Worm (Caenorhabditis elegans) whole organism, L2 larva: ENCODE results near the gene T04F8.7.

ENCODE experiments used
- C34F6.9 ChIP-seq: fragments of 150-350 bp; optimal IDR thresholded peaks from 2 replicates; lab custom pipeline; 2014; ENCODE audit warnings: missing biosample characterization, missing genetic modification characterization
- F13H6.1 ChIP-seq: sonication (generic microtip); optimal IDR thresholded peaks from 2 replicates; lab custom pipeline; 2016; ENCODE audit warnings: missing genetic modification characterization, missing compliant biosample characterization
- Y55F3AM.14 ChIP-seq: fragments of 200-800 bp; sonication (Bioruptor generic); optimal IDR thresholded peaks from 2 replicates; lab custom pipeline; 2018; ENCODE audit warnings: mild to moderate bottlenecking, missing genetic modification characterization, missing compliant biosample characterization
- ZK546.5 ChIP-seq: sonication (generic microtip); optimal IDR thresholded peaks from 2 replicates; lab custom pipeline; 2017; ENCODE audit warnings: missing biosample characterization, missing genetic modification characterization
- alr-1 ChIP-seq: fragments of 150-350 bp; optimal IDR thresholded peaks from 2 replicates; lab custom pipeline; 2014; ENCODE audit warnings: missing biosample characterization, missing genetic modification characterization
- aly-2 ChIP-seq: fragments of 150-350 bp; optimal IDR thresholded peaks from 2 replicates; lab custom pipeline; 2014; ENCODE audit warnings: missing biosample characterization, missing genetic modification characterization
- ama-1 ChIP-seq: fragments of 150-350 bp; optimal IDR thresholded peaks from 2 replicates; lab custom pipeline; 2018; ENCODE audit warnings: inconsistent platforms
- blmp-1 ChIP-seq: sonication (generic microtip); optimal IDR thresholded peaks from 2 replicates; lab custom pipeline; 2017; ENCODE audit warnings: missing genetic modification characterization, mild to moderate bottlenecking, missing compliant biosample characterization, antibody characterized with exemption, moderate library complexity; ENCODE audit not compliant: insufficient read depth
- ceh-16 ChIP-seq: fragments of 150-350 bp; optimal IDR thresholded peaks from 2 replicates; lab custom pipeline; 2014; ENCODE audit warnings: missing biosample characterization, missing genetic modification characterization
- ceh-82 ChIP-seq: fragments of 150-350 bp; optimal IDR thresholded peaks from 2 replicates; lab custom pipeline; 2014; ENCODE audit warnings: missing biosample characterization, missing genetic modification characterization
- crh-2 ChIP-seq: sonication (generic microtip); optimal IDR thresholded peaks from 2 replicates; lab custom pipeline; 2017; ENCODE audit warnings: missing biosample characterization, missing genetic modification characterization
- egl-27 ChIP-seq: sonication (generic microtip); optimal IDR thresholded peaks from 3 replicates; lab custom pipeline; 2017; ENCODE audit warnings: missing biosample characterization, missing genetic modification reagents, missing genetic modification characterization
- elt-1 ChIP-seq: fragments of 150-350 bp; optimal IDR thresholded peaks from 2 replicates; lab custom pipeline; 2014; ENCODE audit warnings: missing biosample characterization, missing genetic modification characterization
- elt-3 ChIP-seq: sonication (generic microtip); optimal IDR thresholded peaks from 2 replicates; lab custom pipeline; 2017; ENCODE audit warnings: missing biosample characterization, missing genetic modification characterization
- fos-1 ChIP-seq: fragments of 150-350 bp; optimal IDR thresholded peaks from 2 replicates; lab custom pipeline; 2014; ENCODE audit warnings: missing biosample characterization, missing genetic modification characterization
- gmeb-1 ChIP-seq: fragments of 150-350 bp; optimal IDR thresholded peaks from 2 replicates; lab custom pipeline; 2014; ENCODE audit warnings: missing biosample characterization, missing genetic modification characterization
- lin-13 ChIP-seq: fragments of 150-350 bp; optimal IDR thresholded peaks from 2 replicates; lab custom pipeline; 2014; ENCODE audit warnings: missing biosample characterization, missing genetic modification reagents, missing genetic modification characterization
- lin-39 ChIP-seq: fragments of 150-350 bp; optimal IDR thresholded peaks from 2 replicates; lab custom pipeline; 2014; ENCODE audit warnings: missing biosample characterization, missing genetic modification reagents, missing genetic modification characterization
- lsy-2 ChIP-seq, 2 experiments: fragments of 150-350 bp in 1 of 2; sonication (generic microtip) in 1 of 2; optimal IDR thresholded peaks; 2 replicates each; lab custom pipeline; 2014 to 2017; ENCODE audit warnings: missing biosample characterization in 2 of 2, missing genetic modification characterization in 2 of 2
- mab-5 ChIP-seq: fragments of 150-350 bp; optimal IDR thresholded peaks from 2 replicates; lab custom pipeline; 2014; ENCODE audit warnings: missing biosample characterization, missing genetic modification characterization
- mdl-1 ChIP-seq, 2 experiments: fragments of 150-350 bp in 1 of 2; sonication (generic microtip) in 1 of 2; optimal IDR thresholded peaks; 2 replicates each; lab custom pipeline; 2017; ENCODE audit warnings: missing biosample characterization in 2 of 2, missing genetic modification characterization in 2 of 2
- nhr-10 ChIP-seq: sonication (generic microtip); optimal IDR thresholded peaks from 2 replicates; lab custom pipeline; 2017; ENCODE audit warnings: missing biosample characterization, missing genetic modification characterization
- nhr-11 ChIP-seq: fragments of 150-350 bp; optimal IDR thresholded peaks from 2 replicates; lab custom pipeline; 2014; ENCODE audit warnings: missing biosample characterization, missing genetic modification characterization
- nhr-12 ChIP-seq: fragments of 150-350 bp; optimal IDR thresholded peaks from 2 replicates; lab custom pipeline; 2014; ENCODE audit warnings: missing biosample characterization, missing genetic modification characterization
- nhr-129 ChIP-seq: fragments of 150-350 bp; optimal IDR thresholded peaks from 2 replicates; lab custom pipeline; 2014; ENCODE audit warnings: missing biosample characterization, missing genetic modification characterization
- nhr-21 ChIP-seq: fragments of 150-350 bp; optimal IDR thresholded peaks from 2 replicates; lab custom pipeline; 2014; ENCODE audit warnings: missing biosample characterization, missing genetic modification characterization
- nhr-237 ChIP-seq: fragments of 150-350 bp; optimal IDR thresholded peaks from 2 replicates; lab custom pipeline; 2014; ENCODE audit warnings: missing biosample characterization, missing genetic modification characterization
- nhr-25 ChIP-seq: fragments of 150-350 bp; sonication (generic microtip); optimal IDR thresholded peaks from 3 replicates; lab custom pipeline; 2014; ENCODE audit warnings: missing biosample characterization, missing genetic modification characterization
- nhr-6 ChIP-seq: fragments of 150-350 bp; optimal IDR thresholded peaks from 2 replicates; lab custom pipeline; 2014; ENCODE audit warnings: missing biosample characterization, missing genetic modification characterization
- nhr-77 ChIP-seq: fragments of 150-350 bp; optimal IDR thresholded peaks from 2 replicates; lab custom pipeline; 2014; ENCODE audit warnings: missing biosample characterization, missing genetic modification characterization
- peb-1 ChIP-seq: fragments of 150-350 bp; optimal IDR thresholded peaks from 2 replicates; lab custom pipeline; 2014; ENCODE audit warnings: missing biosample characterization, missing genetic modification characterization
- sem-4 ChIP-seq: fragments of 150-350 bp; optimal IDR thresholded peaks from 2 replicates; lab custom pipeline; 2014; ENCODE audit warnings: missing biosample characterization, missing genetic modification reagents, missing genetic modification characterization
- skn-1 ChIP-seq: sonication (generic microtip); optimal IDR thresholded peaks from 2 replicates; lab custom pipeline; 2017; ENCODE audit warnings: missing biosample characterization, missing genetic modification characterization
- sma-3 ChIP-seq: sonication (generic microtip); optimal IDR thresholded peaks from 2 replicates; lab custom pipeline; 2016; ENCODE audit warnings: missing genetic modification reagents, missing genetic modification characterization, missing compliant biosample characterization
- sma-9 ChIP-seq, 2 experiments: fragments of 150-350 bp in 1 of 2; sonication (generic microtip) in 1 of 2; optimal IDR thresholded peaks; 2 replicates each; lab custom pipeline; 2014 to 2016; ENCODE audit warnings: missing genetic modification characterization in 2 of 2, mild to moderate bottlenecking in 1 of 2, missing biosample characterization in 1 of 2, missing compliant biosample characterization in 1 of 2, missing genetic modification reagents in 1 of 2, moderate library complexity in 1 of 2
- unc-39 ChIP-seq: fragments of 150-350 bp; optimal IDR thresholded peaks from 2 replicates; lab custom pipeline; 2014; ENCODE audit warnings: missing biosample characterization, missing genetic modification characterization
- unc-55 ChIP-seq: fragments of 150-350 bp; sonication (generic microtip); optimal IDR thresholded peaks from 3 replicates; lab custom pipeline; 2014; ENCODE audit warnings: missing biosample characterization, missing genetic modification reagents, missing genetic modification characterization
- unc-62 ChIP-seq: fragments of 150-350 bp; optimal IDR thresholded peaks from 2 replicates; lab custom pipeline; 2014; ENCODE audit warnings: missing biosample characterization, missing genetic modification reagents, missing genetic modification characterization
- zag-1 ChIP-seq: fragments of 150-350 bp; optimal IDR thresholded peaks from 2 replicates; lab custom pipeline; 2014; ENCODE audit warnings: missing biosample characterization, missing genetic modification characterization
- ztf-1 ChIP-seq: fragments of 200-800 bp; sonication (Bioruptor generic); conservative IDR thresholded peaks from 2 replicates; pipeline ENCODE4 v1.3.6; 2022; ENCODE audit warnings: missing genetic modification characterization, missing compliant biosample characterization
- ztf-11 ChIP-seq: sonication (generic microtip); optimal IDR thresholded peaks from 2 replicates; lab custom pipeline; 2017; ENCODE audit warnings: missing biosample characterization, missing genetic modification characterization
- ztf-4 ChIP-seq: fragments of 150-350 bp; optimal IDR thresholded peaks from 2 replicates; lab custom pipeline; 2014; ENCODE audit warnings: missing biosample characterization, missing genetic modification characterization

T04F8.7 gene

DNA sequence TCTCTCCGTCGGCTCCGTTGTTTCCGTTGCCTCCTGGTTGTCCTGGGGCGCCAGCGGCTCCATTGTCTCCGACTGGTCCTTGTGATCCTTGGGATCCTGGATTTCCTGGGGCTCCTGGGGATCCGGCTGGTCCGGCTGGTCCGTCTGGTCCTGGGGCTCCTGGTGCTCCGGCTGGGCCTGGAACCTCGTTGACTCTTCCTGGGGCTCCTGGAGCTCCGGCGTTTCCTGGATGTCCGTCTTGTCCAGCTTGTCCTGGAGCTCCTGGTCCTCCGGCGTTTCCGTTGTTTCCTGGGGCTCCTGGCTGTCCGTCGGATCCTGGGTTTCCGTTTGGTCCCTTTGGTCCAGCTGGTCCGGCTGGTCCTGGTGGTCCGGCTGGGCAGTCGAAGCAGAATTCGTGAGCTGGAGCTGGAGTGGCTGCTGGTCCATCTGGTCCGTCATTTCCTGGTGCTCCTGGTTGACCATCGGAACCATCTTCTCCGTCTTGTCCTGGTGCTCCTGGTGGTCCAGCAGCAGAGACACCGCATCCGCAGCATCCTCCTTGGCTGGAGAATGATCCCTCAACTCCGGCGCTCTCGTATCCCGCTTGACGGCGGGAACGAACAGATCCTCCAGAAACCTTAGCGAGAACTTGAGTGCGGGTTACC is 30.8 kb upstream of the T04F8.7 start:
- TF ChIP-seq nhr-25 (tag; lab: Kevin White, UChicago) (no peak), peb-1 (tag; lab: Kevin White, UChicago) (no peak), nhr-6 (tag; lab: Kevin White, UChicago) (no peak), Y55F3AM.14 (GFP tag; lab: Kevin White, UChicago) (no peak), fos-1 (no peak), ztf-1 (no peak), mdl-1 (tag; optimal IDR thresholded peaks at IDR 0.05; lab: Kevin White, UChicago) (no peak), nhr-11 (tag; lab: Kevin White, UChicago) (no peak), mab-5 (no peak), sma-9 (GFP tag; optimal IDR thresholded peaks at IDR 0.05; lab: Kevin White, UChicago) (no peak), sma-9 (tag; optimal IDR thresholded peaks at IDR 0.05; lab: Kevin White, UChicago) (no peak), nhr-10 (tag; lab: Kevin White, UChicago) (no peak), unc-55 (no peak), ztf-11 (no peak), lsy-2 (tag; optimal IDR thresholded peaks at IDR 0.05; lab: Kevin White, UChicago) (no peak), lin-39 (tag; lab: Kevin White, UChicago) (no peak), sma-3 (GFP tag; lab: Kevin White, UChicago) (no peak), elt-1 (tag; lab: Kevin White, UChicago) (no peak), ztf-4 (tag; lab: Kevin White, UChicago) (no peak), blmp-1 (no peak)

DNA sequence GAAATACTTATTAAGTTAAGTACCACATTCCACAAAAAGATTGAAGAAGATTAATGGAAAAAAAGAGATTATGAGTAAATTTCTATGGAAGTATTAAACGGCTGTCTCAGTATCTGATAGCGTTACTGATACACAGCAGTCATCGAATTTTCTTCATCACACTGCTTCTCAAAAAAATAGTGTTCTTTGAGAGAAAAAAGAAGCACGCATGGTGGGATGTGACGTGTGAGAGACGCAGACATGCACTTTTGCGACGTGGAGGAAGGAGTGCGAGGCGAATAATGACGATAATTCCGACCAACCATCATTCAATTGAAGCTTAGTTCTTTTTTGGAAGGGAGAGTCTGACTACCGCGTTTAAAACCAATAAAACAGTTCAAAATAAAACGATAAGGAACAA is 29.4 kb upstream of the T04F8.7 start, which contains the start of gene C44C10.11:
TSS of gene C44C10.11 (minus strand) at position 115 of the 400 bp plus-strand sequence.
- peak; percentile 5 for TF ChIP-seq lin-13 (GFP tag; lab: Kevin White, UChicago)
- no peak for TF ChIP-seq alr-1 (tag; lab: Kevin White, UChicago)
- no peak for TF ChIP-seq nhr-237 (tag; lab: Kevin White, UChicago)
- peak; percentile 86 for TF ChIP-seq crh-2 (tag; lab: Kevin White, UChicago)
- no peak for TF ChIP-seq ZK546.5 (tag; lab: Kevin White, UChicago)
- no peak for TF ChIP-seq nhr-11 (tag; lab: Kevin White, UChicago)
- TF ChIP-seq F13H6.1 (tag; lab: Kevin White, UChicago), result peak; percentile 17
- no peak for TF ChIP-seq gmeb-1 (tag; lab: Kevin White, UChicago)
- peak; percentile 14 for TF ChIP-seq C34F6.9 (tag; lab: Kevin White, UChicago)
- TF ChIP-seq fos-1, result peak; percentile 89
- TF ChIP-seq elt-1 (tag; lab: Kevin White, UChicago), result no peak
- peak; percentile 57 for TF ChIP-seq unc-55
- TF ChIP-seq Y55F3AM.14 (GFP tag; lab: Kevin White, UChicago), result no peak
- no peak for TF ChIP-seq nhr-12
- TF ChIP-seq sma-9 (GFP tag; optimal IDR thresholded peaks at IDR 0.05; lab: Kevin White, UChicago), result peak; percentile 53
- TF ChIP-seq sma-9 (tag; optimal IDR thresholded peaks at IDR 0.05; lab: Kevin White, UChicago), result no peak
- TF ChIP-seq mdl-1 (tag; optimal IDR thresholded peaks at IDR 0.05; lab: Kevin White, UChicago), result peak in 1 of 2 experiments; percentile 63
- no peak for TF ChIP-seq lin-39 (tag; lab: Kevin White, UChicago)
- peak; percentile 19 for TF ChIP-seq egl-27 (tag; lab: Kevin White, UChicago)
- TF ChIP-seq ama-1 (lab: Kevin White, UChicago), result no peak
- no peak for TF ChIP-seq ztf-1
- TF ChIP-seq skn-1 (tag; lab: Kevin White, UChicago), result no peak
- peak; percentile 5 for TF ChIP-seq zag-1 (tag; lab: Kevin White, UChicago)
- no peak for TF ChIP-seq ceh-16 (tag; lab: Kevin White, UChicago)
- TF ChIP-seq aly-2 (tag; lab: Kevin White, UChicago), result no peak
- TF ChIP-seq ztf-4 (tag; lab: Kevin White, UChicago), result no peak
- no peak for TF ChIP-seq nhr-129
- TF ChIP-seq unc-39, result no peak
- TF ChIP-seq nhr-77 (tag; lab: Kevin White, UChicago), result no peak
- TF ChIP-seq mab-5, result no peak
- no peak for TF ChIP-seq nhr-6 (tag; lab: Kevin White, UChicago)
- TF ChIP-seq nhr-10 (tag; lab: Kevin White, UChicago), result no peak
- TF ChIP-seq elt-3, result no peak
- no peak for TF ChIP-seq unc-62 (GFP tag; lab: Kevin White, UChicago)
- no peak for TF ChIP-seq ceh-82 (tag; lab: Kevin White, UChicago)
- no peak for TF ChIP-seq sma-3 (GFP tag; lab: Kevin White, UChicago)
- no peak for TF ChIP-seq nhr-25 (tag; lab: Kevin White, UChicago)
- TF ChIP-seq nhr-21, result peak; percentile 60
- TF ChIP-seq lsy-2 (tag; optimal IDR thresholded peaks at IDR 0.05; lab: Kevin White, UChicago), result no peak
- TF ChIP-seq sem-4 (tag; lab: Kevin White, UChicago), result no peak
